Fruit fly (Drosophila melanogaster) whole organism, embryonic: ENCODE results near the gene CG31099.

Experiments used
- Atf6 ChIP-seq: fragments of 200-800 bp; sonication (Bioruptor generic); IDR thresholded peaks from 2 replicates; pipeline ENCODE4 v1.3.6; 2022; ENCODE audit warnings: missing biosample characterization, missing genetic modification characterization
- C15 ChIP-seq: fragments of 200-800 bp; sonication (Bioruptor generic); IDR thresholded peaks from 3 replicates; pipeline ENCODE4 v1.3.6; 2022; ENCODE audit warnings: missing biosample characterization, missing genetic modification characterization
- CG10267 ChIP-seq: fragments of 200-800 bp; sonication (Bioruptor generic); optimal IDR thresholded peaks from 2 replicates; lab custom pipeline; 2018; ENCODE audit warnings: missing biosample characterization, mild to moderate bottlenecking, missing genetic modification characterization, moderate library complexity
- CG10462 ChIP-seq: fragments of 200-800 bp; sonication (Bioruptor generic); optimal IDR thresholded peaks from 2 replicates; lab custom pipeline; 2016; ENCODE audit warnings: missing biosample characterization, missing genetic modification characterization
- CG12104 ChIP-seq: fragments of 200-800 bp; sonication (Bioruptor generic); optimal IDR thresholded peaks from 3 replicates; lab custom pipeline; 2016; ENCODE audit warnings: missing biosample characterization, missing genetic modification characterization
- CG12391 ChIP-seq: fragments of 200-800 bp; sonication (Bioruptor generic); optimal IDR thresholded peaks from 3 replicates; lab custom pipeline; 2018; ENCODE audit warnings: missing biosample characterization, mild to moderate bottlenecking, missing genetic modification characterization, moderate library complexity
- CG1529 ChIP-seq: fragments of 200-800 bp; sonication (Bioruptor generic); optimal IDR thresholded peaks from 3 replicates; lab custom pipeline; 2018; ENCODE audit warnings: missing biosample characterization, missing genetic modification characterization
- CG15514 ChIP-seq: fragments of 200-800 bp; sonication (Bioruptor generic); optimal IDR thresholded peaks from 3 replicates; lab custom pipeline; 2017; ENCODE audit warnings: missing biosample characterization, missing genetic modification characterization, mild to moderate bottlenecking, moderate library complexity, missing genetic modification reagents
- CG17361 ChIP-seq: fragments of 200-800 bp; sonication (Bioruptor generic); IDR thresholded peaks from 3 replicates; pipeline ENCODE4 v1.3.6; 2022; ENCODE audit warnings: missing biosample characterization, missing genetic modification characterization
- CG17568 ChIP-seq: fragments of 200-800 bp; sonication (Bioruptor generic); optimal IDR thresholded peaks from 2 replicates; lab custom pipeline; 2018; ENCODE audit warnings: missing biosample characterization, mild to moderate bottlenecking, missing genetic modification characterization, moderate library complexity
- CG2199 ChIP-seq: fragments of 200-800 bp; sonication (Bioruptor generic); IDR thresholded peaks from 3 replicates; pipeline ENCODE4 v1.3.6; 2022; ENCODE audit warnings: missing biosample characterization, missing genetic modification characterization
- CG34376 ChIP-seq: fragments of 200-800 bp; sonication (Bioruptor generic); optimal IDR thresholded peaks from 2 replicates; lab custom pipeline; 2018; ENCODE audit warnings: missing biosample characterization, mild to moderate bottlenecking, missing genetic modification characterization
- CG5180 ChIP-seq: fragments of 200-800 bp; sonication (Bioruptor generic); optimal IDR thresholded peaks from 3 replicates; lab custom pipeline; 2017; ENCODE audit warnings: missing biosample characterization, missing genetic modification characterization, mild to moderate bottlenecking, moderate library complexity, missing genetic modification reagents
- CG7372 ChIP-seq: fragments of 200-800 bp; sonication (Bioruptor generic); IDR thresholded peaks from 2 replicates; pipeline ENCODE4 v1.3.6; 2022; ENCODE audit warnings: missing biosample characterization, missing genetic modification characterization
- CG8924 ChIP-seq: fragments of 200-800 bp; optimal IDR thresholded peaks from 3 replicates; lab custom pipeline; 2019; ENCODE audit warnings: missing biosample characterization, mild to moderate bottlenecking, missing genetic modification characterization, moderate library complexity
- CG9727 ChIP-seq: fragments of 200-800 bp; sonication (Bioruptor generic); optimal IDR thresholded peaks from 3 replicates; lab custom pipeline; 2017; ENCODE audit warnings: missing biosample characterization, mild to moderate bottlenecking, missing genetic modification characterization
- CrebB ChIP-seq: fragments of 200-800 bp; sonication (Bioruptor generic); optimal IDR thresholded peaks from 3 replicates; lab custom pipeline; 2018; ENCODE audit warnings: missing biosample characterization, mild to moderate bottlenecking, missing genetic modification characterization
- D ChIP-seq, 2 experiments: fragments of 200-800 bp in 1 of 2; fragments of >200 bp in 1 of 2; sonication (Bioruptor generic) in 1 of 2; optimal IDR thresholded peaks; 2 replicates in 1 of 2; 3 replicates in 1 of 2; lab custom pipeline; 2017; ENCODE audit warnings: mild to moderate bottlenecking in 1 of 2, missing biosample characterization in 1 of 2, missing genetic modification characterization in 1 of 2, missing genetic modification reagents in 1 of 2
- Dek ChIP-seq: fragments of 200-800 bp; sonication (Bioruptor generic); optimal IDR thresholded peaks from 3 replicates; lab custom pipeline; 2019; ENCODE audit warnings: missing biosample characterization, mild to moderate bottlenecking, missing genetic modification characterization, moderate library complexity
- E2f1 ChIP-seq: fragments of 200-800 bp; sonication (Bioruptor generic); IDR thresholded peaks from 2 replicates; pipeline ENCODE4 v1.3.6; 2022; ENCODE audit warnings: missing biosample characterization, missing genetic modification characterization
- Elba2 ChIP-seq: fragments of 200-800 bp; sonication (Bioruptor generic); optimal IDR thresholded peaks from 3 replicates; lab custom pipeline; 2016; ENCODE audit warnings: missing biosample characterization, missing genetic modification characterization
- Gsc ChIP-seq: fragments of 200-800 bp; sonication (Bioruptor generic); IDR thresholded peaks from 2 replicates; pipeline ENCODE4 v1.3.6; 2022; ENCODE audit warnings: missing biosample characterization, missing genetic modification characterization
- Hey ChIP-seq: fragments of 200-800 bp; sonication (Bioruptor generic); optimal IDR thresholded peaks from 3 replicates; lab custom pipeline; 2018; ENCODE audit warnings: missing biosample characterization, mild to moderate bottlenecking, missing genetic modification characterization
- Max ChIP-seq: fragments of 200-800 bp; sonication (Bioruptor generic); optimal IDR thresholded peaks from 2 replicates; lab custom pipeline; 2016; ENCODE audit warnings: missing biosample characterization, mild to moderate bottlenecking, missing genetic modification characterization
- NC2α ChIP-seq: fragments of 200-800 bp; sonication (Bioruptor generic); optimal IDR thresholded peaks from 2 replicates; lab custom pipeline; 2016; ENCODE audit warnings: missing biosample characterization, missing genetic modification characterization
- Opbp ChIP-seq: fragments of 200-800 bp; sonication (Bioruptor generic); IDR thresholded peaks from 3 replicates; pipeline ENCODE4 v1.3.6; 2022; ENCODE audit warnings: missing biosample characterization, missing genetic modification characterization; ENCODE audit not compliant: partially characterized antibody
- Optix ChIP-seq: fragments of 200-800 bp; sonication (Bioruptor generic); IDR thresholded peaks from 3 replicates; pipeline ENCODE4 v1.3.6; 2022; ENCODE audit warnings: missing biosample characterization, missing genetic modification characterization
- Sry-δ ChIP-seq: fragments of 200-800 bp; sonication (Bioruptor generic); optimal IDR thresholded peaks from 2 replicates; lab custom pipeline; 2016; ENCODE audit warnings: missing biosample characterization, missing genetic modification characterization
- Ssrp ChIP-seq: fragments of 200-800 bp; sonication (Bioruptor generic); optimal IDR thresholded peaks from 2 replicates; lab custom pipeline; 2018; ENCODE audit warnings: missing biosample characterization, mild to moderate bottlenecking, missing genetic modification characterization, moderate library complexity
- Taf1 ChIP-seq: fragments of 200-800 bp; sonication (Bioruptor generic); IDR thresholded peaks from 2 replicates; pipeline ENCODE4 v1.3.6; 2022; ENCODE audit warnings: missing biosample characterization, missing genetic modification characterization
- cato ChIP-seq: fragments of 200-800 bp; sonication (Bioruptor generic); optimal IDR thresholded peaks from 2 replicates; lab custom pipeline; 2016; ENCODE audit warnings: missing biosample characterization, missing genetic modification characterization, borderline replicate concordance
- caup ChIP-seq: fragments of 200-800 bp; sonication (Bioruptor generic); optimal IDR thresholded peaks from 3 replicates; lab custom pipeline; 2017; ENCODE audit warnings: missing biosample characterization, mild to moderate bottlenecking, missing genetic modification characterization, moderate library complexity; ENCODE audit not compliant: severe bottlenecking
- chinmo ChIP-seq: fragments of 200-800 bp; sonication (Bioruptor generic); IDR thresholded peaks from 4 replicates; pipeline ENCODE4 v1.3.6; 2022; ENCODE audit warnings: missing biosample characterization, missing genetic modification characterization; ENCODE audit not compliant: partially characterized antibody
- eve ChIP-seq, 2 experiments: fragments of >200 bp; optimal IDR thresholded peaks; 2 replicates each; lab custom pipeline; 2017; ENCODE audit warnings: missing biosample characterization in 2 of 2, missing genetic modification characterization in 2 of 2
- fd64A ChIP-seq: fragments of 200-800 bp; sonication (Bioruptor generic); optimal IDR thresholded peaks from 3 replicates; lab custom pipeline; 2018; ENCODE audit warnings: missing biosample characterization, mild to moderate bottlenecking, missing genetic modification characterization
- gem ChIP-seq: fragments of 200-800 bp; sonication (Bioruptor generic); optimal IDR thresholded peaks from 2 replicates; lab custom pipeline; 2019; ENCODE audit warnings: missing biosample characterization, mild to moderate bottlenecking, missing genetic modification characterization, moderate library complexity
- grau ChIP-seq: fragments of 200-800 bp; optimal IDR thresholded peaks from 3 replicates; lab custom pipeline; 2019; ENCODE audit warnings: missing biosample characterization, mild to moderate bottlenecking, missing genetic modification characterization, moderate library complexity
- h ChIP-seq: fragments of >200 bp; optimal IDR thresholded peaks from 2 replicates; lab custom pipeline; 2017
- kah ChIP-seq: fragments of 200-800 bp; sonication (Bioruptor generic); optimal IDR thresholded peaks from 2 replicates; lab custom pipeline; 2018; ENCODE audit warnings: missing biosample characterization, mild to moderate bottlenecking, missing genetic modification characterization
- maf-S ChIP-seq: fragments of 200-800 bp; sonication (Bioruptor generic); optimal IDR thresholded peaks from 2 replicates; lab custom pipeline; 2016; ENCODE audit warnings: missing biosample characterization, missing genetic modification characterization
- mirr ChIP-seq: fragments of 200-800 bp; sonication (Bioruptor generic); optimal IDR thresholded peaks from 3 replicates; lab custom pipeline; 2018; ENCODE audit warnings: missing biosample characterization, mild to moderate bottlenecking, missing genetic modification characterization
- nom ChIP-seq: fragments of 200-800 bp; sonication (Bioruptor generic); optimal IDR thresholded peaks from 2 replicates; lab custom pipeline; 2017; ENCODE audit warnings: missing biosample characterization, missing genetic modification characterization, mild to moderate bottlenecking, moderate library complexity, missing genetic modification reagents
- onecut ChIP-seq: fragments of 200-800 bp; sonication (Bioruptor generic); IDR thresholded peaks from 2 replicates; pipeline ENCODE4 v1.3.6; 2022; ENCODE audit warnings: missing biosample characterization, missing genetic modification characterization
- row ChIP-seq: fragments of 200-800 bp; sonication (Bioruptor generic); IDR thresholded peaks from 3 replicates; pipeline ENCODE4 v1.3.6; 2022; ENCODE audit warnings: missing biosample characterization, missing genetic modification characterization
- sim ChIP-seq: fragments of 200-800 bp; sonication (Bioruptor generic); IDR thresholded peaks from 2 replicates; pipeline ENCODE4 v1.3.6; 2022; ENCODE audit warnings: missing biosample characterization, missing genetic modification characterization
- slbo ChIP-seq: fragments of 200-800 bp; sonication (Bioruptor generic); IDR thresholded peaks from 2 replicates; pipeline ENCODE4 v1.3.6; 2022; ENCODE audit warnings: missing biosample characterization, missing genetic modification characterization
- slou ChIP-seq: fragments of 200-800 bp; sonication (Bioruptor generic); optimal IDR thresholded peaks from 3 replicates; lab custom pipeline; 2016; ENCODE audit warnings: missing biosample characterization, missing genetic modification characterization
- ssp ChIP-seq: fragments of 200-800 bp; sonication (Bioruptor generic); IDR thresholded peaks from 2 replicates; pipeline ENCODE4 v1.3.6; 2022; ENCODE audit warnings: missing biosample characterization, missing genetic modification characterization
- tio ChIP-seq: fragments of 200-800 bp; sonication (Bioruptor generic); optimal IDR thresholded peaks from 2 replicates; lab custom pipeline; 2017; ENCODE audit warnings: missing biosample characterization, missing genetic modification characterization, inconsistent platforms
- ttk ChIP-seq: fragments of 200-800 bp; sonication (Bioruptor generic); IDR thresholded peaks from 2 replicates; pipeline ENCODE4 v2.1.2; 2022; ENCODE audit warnings: missing biosample characterization, missing genetic modification characterization

CG31099 gene

DNA sequence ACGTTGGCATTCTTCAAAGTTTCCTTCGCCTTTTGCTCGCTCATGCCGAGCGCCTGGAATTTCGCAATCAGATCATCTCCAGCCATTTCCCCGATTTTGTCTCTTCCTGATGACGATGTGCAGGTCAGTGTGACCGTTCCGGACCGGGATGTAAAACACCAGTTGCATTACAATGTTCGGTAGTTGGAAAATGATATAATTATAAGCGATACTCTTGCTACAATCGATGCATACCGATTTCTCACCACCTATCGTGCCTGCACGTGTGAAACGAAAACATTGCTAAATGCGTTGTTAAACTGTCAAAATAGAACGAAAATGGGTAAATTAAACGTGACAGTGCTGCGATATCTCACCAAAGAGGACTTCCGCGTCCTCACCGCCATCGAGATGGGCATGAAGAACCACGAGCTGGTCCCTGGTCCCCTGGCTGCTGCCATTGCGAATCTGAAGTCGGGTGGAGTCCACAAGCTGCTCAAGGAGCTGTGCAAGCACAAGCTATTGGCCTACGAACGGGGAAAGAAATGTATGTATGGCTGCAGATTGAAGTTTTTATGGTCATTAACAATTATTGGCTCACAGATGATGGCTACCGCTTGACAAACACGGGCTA, 45.0 kb downstream of the CG31099 start, which contains the start of the genes GlnRS and RIOK2 (continued):
- TF ChIP-seq Max (peak; percentile 97), ttk (GFP tag; lab: Robert Waterston, UW) (no peak), nom (no peak), Optix (no peak), CG5180 (GFP tag; lab: Kevin White, UChicago) (no peak), CG12104 (GFP tag; lab: Kevin White, UChicago) (no peak), CrebB (tag; lab: Kevin White, UChicago) (peak; percentile 11), mirr (peak; percentile 6), maf-S (no peak), cato (GFP tag; lab: Kevin White, UChicago) (no peak), chinmo (GFP tag; lab: Robert Waterston, UW) (peak; percentile 100), CG15514 (GFP tag; lab: Kevin White, UChicago) (peak; percentile 83), Dek (no peak), grau (tag; lab: Kevin White, UChicago) (no peak), slou (no peak), caup (no peak), eve (GFP tag; optimal IDR thresholded peaks at IDR 0.05; lab: Kevin White, UChicago) (no peak), ssp (GFP tag; lab: Robert Waterston, UW) (peak; percentile 100), CG10267 (tag; lab: Kevin White, UChicago) (peak; percentile 62), CG12391 (tag; lab: Kevin White, UChicago) (peak; percentile 31), D (optimal IDR thresholded peaks at IDR 0.05; lab: Kevin White, UChicago) (peak; percentile 24), D (GFP tag; optimal IDR thresholded peaks at IDR 0.05; lab: Kevin White, UChicago) (no peak), CG8924 (tag; lab: Kevin White, UChicago) (no peak), kah (GFP tag; lab: Kevin White, UChicago) (peak; percentile 44), slbo (peak; percentile 43; the same call in 1 of the 2 replicates), fd64A (GFP tag; lab: Kevin White, UChicago) (no peak), Atf6 (GFP tag; lab: Robert Waterston, UW) (no peak), onecut (GFP tag; lab: Robert Waterston, UW) (no peak), row (peak; percentile 74), Sry-δ (GFP tag; lab: Kevin White, UChicago) (peak; percentile 84), CG17568 (GFP tag; lab: Kevin White, UChicago) (no peak), gem (tag; lab: Kevin White, UChicago) (no peak), CG17361 (no peak), h (lab: Kevin White, UChicago) (no peak), Gsc (no peak), CG9727 (GFP tag; lab: Kevin White, UChicago) (peak; percentile 0), tio (no peak), CG1529 (GFP tag; lab: Kevin White, UChicago) (no peak), Opbp (GFP tag; lab: Robert Waterston, UW) (peak; percentile 97), CG34376 (GFP tag; lab: Kevin White, UChicago) (no peak), Elba2 (GFP tag; lab: Kevin White, UChicago) (no peak), C15 (GFP tag; lab: Robert Waterston, UW) (no peak), CG10462 (no peak), Hey (tag; lab: Kevin White, UChicago) (no peak), CG2199 (GFP tag; lab: Robert Waterston, UW) (no peak), NC2α (no peak), CG7372 (GFP tag; lab: Robert Waterston, UW) (no peak), Taf1 (GFP tag; lab: Robert Waterston, UW) (no peak), Ssrp (tag; lab: Kevin White, UChicago) (no peak), sim (GFP tag; lab: Robert Waterston, UW) (no peak), E2f1 (no peak)
